Worm (Caenorhabditis elegans) whole organism, L3 larva: ENCODE results near the gene C01G12.7.

ENCODE experiments used
- R02D3.7 ChIP-seq: fragments of 150-350 bp; optimal IDR thresholded peaks from 2 replicates; lab custom pipeline; 2014; ENCODE audit warnings: missing biosample characterization, missing genetic modification characterization
- ZK546.5 ChIP-seq: sonication (generic microtip); optimal IDR thresholded peaks from 2 replicates; lab custom pipeline; 2017; ENCODE audit warnings: missing biosample characterization, missing genetic modification characterization
- aly-2 ChIP-seq: fragments of 150-350 bp; optimal IDR thresholded peaks from 2 replicates; lab custom pipeline; 2014; ENCODE audit warnings: missing biosample characterization, missing genetic modification characterization
- ceh-28 ChIP-seq: fragments of 150-350 bp; optimal IDR thresholded peaks from 2 replicates; lab custom pipeline; 2014; ENCODE audit warnings: missing biosample characterization, missing genetic modification reagents, missing genetic modification characterization
- ceh-82 ChIP-seq: fragments of 150-350 bp; optimal IDR thresholded peaks from 2 replicates; lab custom pipeline; 2014; ENCODE audit warnings: missing biosample characterization, missing genetic modification characterization
- ceh-9 ChIP-seq: sonication (generic microtip); optimal IDR thresholded peaks from 2 replicates; lab custom pipeline; 2018; ENCODE audit warnings: missing biosample characterization, missing genetic modification characterization
- daf-12 ChIP-seq: fragments of 150-350 bp; optimal IDR thresholded peaks from 2 replicates; lab custom pipeline; 2014; ENCODE audit warnings: missing biosample characterization, missing genetic modification reagents, missing genetic modification characterization
- egl-27 ChIP-seq: sonication (generic microtip); optimal IDR thresholded peaks from 4 replicates; lab custom pipeline; 2017; ENCODE audit warnings: missing biosample characterization, missing genetic modification reagents, missing genetic modification characterization
- egl-5 ChIP-seq: fragments of 150-350 bp; optimal IDR thresholded peaks from 2 replicates; lab custom pipeline; 2017; ENCODE audit warnings: missing biosample characterization, missing genetic modification reagents, missing genetic modification characterization, inconsistent platforms
- elt-2 ChIP-seq: sonication (generic microtip); optimal IDR thresholded peaks from 2 replicates; lab custom pipeline; 2016; ENCODE audit warnings: missing genetic modification reagents, mild to moderate bottlenecking, missing genetic modification characterization, missing compliant biosample characterization
- elt-3 ChIP-seq, 3 experiments: fragments of 150-350 bp in 1 of 3; sonication (generic microtip) in 2 of 3; optimal IDR thresholded peaks; 2 replicates in 2 of 3; 4 replicates in 1 of 3; lab custom pipeline; 2014 to 2017; ENCODE audit warnings: missing biosample characterization in 3 of 3, missing genetic modification characterization in 3 of 3
- fkh-10 ChIP-seq: sonication (generic microtip); optimal IDR thresholded peaks from 2 replicates; lab custom pipeline; 2017; ENCODE audit warnings: missing biosample characterization, missing genetic modification reagents, missing genetic modification characterization
- fos-1 ChIP-seq: fragments of 150-350 bp; optimal IDR thresholded peaks from 2 replicates; lab custom pipeline; 2014; ENCODE audit warnings: missing biosample characterization, missing genetic modification characterization
- hmg-11 ChIP-seq: sonication (generic microtip); optimal IDR thresholded peaks from 2 replicates; lab custom pipeline; 2016; ENCODE audit warnings: missing genetic modification characterization, missing compliant biosample characterization
- jun-1 ChIP-seq: fragments of 150-350 bp; optimal IDR thresholded peaks from 2 replicates; lab custom pipeline; 2014; ENCODE audit warnings: missing biosample characterization, missing genetic modification reagents, missing genetic modification characterization
- lin-15B ChIP-seq: fragments of 150-350 bp; optimal IDR thresholded peaks from 2 replicates; lab custom pipeline; 2014; ENCODE audit warnings: missing biosample characterization, missing genetic modification characterization
- lin-39 ChIP-seq: fragments of 150-350 bp; optimal IDR thresholded peaks from 2 replicates; lab custom pipeline; 2018; ENCODE audit warnings: missing biosample characterization, missing genetic modification reagents, missing genetic modification characterization
- lsy-12 ChIP-seq: sonication (generic microtip); optimal IDR thresholded peaks from 2 replicates; lab custom pipeline; 2016; ENCODE audit warnings: mild to moderate bottlenecking, missing genetic modification characterization, missing compliant biosample characterization
- mdl-1 ChIP-seq: fragments of 150-350 bp; optimal IDR thresholded peaks from 2 replicates; lab custom pipeline; 2014; ENCODE audit warnings: missing biosample characterization, missing genetic modification characterization
- nfya-1 ChIP-seq: sonication (generic microtip); optimal IDR thresholded peaks from 2 replicates; lab custom pipeline; 2017; ENCODE audit warnings: missing genetic modification characterization, mild to moderate bottlenecking, missing compliant biosample characterization, antibody characterized with exemption, moderate library complexity; ENCODE audit not compliant: insufficient read depth
- nhr-11 ChIP-seq: fragments of 150-350 bp; optimal IDR thresholded peaks from 2 replicates; lab custom pipeline; 2014; ENCODE audit warnings: missing biosample characterization, missing genetic modification characterization
- nhr-12 ChIP-seq: fragments of 150-350 bp; optimal IDR thresholded peaks from 2 replicates; lab custom pipeline; 2014; ENCODE audit warnings: missing biosample characterization, missing genetic modification characterization
- nhr-23 ChIP-seq: fragments of 150-350 bp; optimal IDR thresholded peaks from 2 replicates; lab custom pipeline; 2014; ENCODE audit warnings: missing biosample characterization, missing genetic modification reagents, missing genetic modification characterization
- nhr-25 ChIP-seq: sonication (generic microtip); optimal IDR thresholded peaks from 2 replicates; lab custom pipeline; 2017; ENCODE audit warnings: missing biosample characterization, missing genetic modification characterization
- nhr-28 ChIP-seq: fragments of 150-350 bp; optimal IDR thresholded peaks from 2 replicates; lab custom pipeline; 2014; ENCODE audit warnings: missing biosample characterization, missing genetic modification characterization
- nhr-43 ChIP-seq: sonication (generic microtip); optimal IDR thresholded peaks from 2 replicates; lab custom pipeline; 2016; ENCODE audit warnings: mild to moderate bottlenecking, missing genetic modification characterization, missing compliant biosample characterization; ENCODE audit not compliant: poor library complexity, severe bottlenecking
- nhr-77 ChIP-seq: fragments of 150-350 bp; optimal IDR thresholded peaks from 2 replicates; lab custom pipeline; 2014; ENCODE audit warnings: missing biosample characterization, missing genetic modification characterization
- pha-4 ChIP-seq: fragments of 150-350 bp; optimal IDR thresholded peaks from 2 replicates; lab custom pipeline; 2014; ENCODE audit warnings: missing biosample characterization, missing genetic modification reagents, missing genetic modification characterization
- pqm-1 ChIP-seq: fragments of 150-350 bp; optimal IDR thresholded peaks from 2 replicates; lab custom pipeline; 2017; ENCODE audit warnings: missing biosample characterization, missing genetic modification characterization, inconsistent platforms
- skn-1 ChIP-seq: fragments of 150-350 bp; optimal IDR thresholded peaks from 2 replicates; lab custom pipeline; 2014; ENCODE audit warnings: missing biosample characterization, missing genetic modification characterization
- snpc-4 ChIP-seq: fragments of 150-350 bp; optimal IDR thresholded peaks from 2 replicates; lab custom pipeline; 2014; ENCODE audit warnings: missing biosample characterization, missing genetic modification characterization
- tbx-2 ChIP-seq: sonication (generic microtip); optimal IDR thresholded peaks from 2 replicates; lab custom pipeline; 2016; ENCODE audit warnings: mild to moderate bottlenecking, missing genetic modification characterization, missing compliant biosample characterization
- zag-1 ChIP-seq: fragments of 150-350 bp; optimal IDR thresholded peaks from 2 replicates; lab custom pipeline; 2014; ENCODE audit warnings: missing biosample characterization, missing genetic modification characterization
- ztf-4 ChIP-seq: fragments of 150-350 bp; optimal IDR thresholded peaks from 2 replicates; lab custom pipeline; 2014; ENCODE audit warnings: missing biosample characterization, missing genetic modification characterization

The C01G12.7 gene

DNA sequence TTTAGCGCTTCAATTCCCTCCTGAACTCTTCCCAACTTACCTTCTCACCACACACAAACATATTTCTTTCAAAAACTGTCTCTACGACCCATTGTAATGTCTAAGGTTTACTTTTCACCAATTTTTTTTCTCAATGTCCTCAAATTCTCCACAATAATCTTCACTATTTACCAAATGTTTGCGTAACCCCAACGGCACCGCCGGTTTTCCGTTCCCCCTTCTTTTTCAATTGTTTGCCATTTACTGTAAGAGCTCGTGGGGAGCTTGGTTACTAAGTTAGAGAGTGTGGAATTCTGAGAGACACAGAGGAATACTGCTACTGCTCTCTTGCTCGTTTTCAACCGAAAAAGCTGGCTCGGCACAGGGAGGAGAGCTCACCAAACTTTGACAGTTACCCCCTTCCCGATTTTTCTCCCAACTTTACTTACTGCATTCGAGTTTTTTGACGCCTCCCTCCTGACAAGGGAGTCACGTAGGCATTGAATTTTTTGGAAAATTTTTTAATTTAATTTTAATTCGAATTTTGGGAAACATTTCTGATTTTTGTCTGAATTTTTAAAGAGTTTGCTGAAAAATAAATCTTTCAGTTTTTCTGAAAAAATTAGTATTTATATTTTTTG lies 21.0 kb downstream of the C01G12.7 start:
- TF ChIP-seq zag-1 (tag; lab: Kevin White, UChicago) (no peak), lin-15B (no peak), pha-4 (tag; lab: Kevin White, UChicago) (peak; percentile 88)

DNA sequence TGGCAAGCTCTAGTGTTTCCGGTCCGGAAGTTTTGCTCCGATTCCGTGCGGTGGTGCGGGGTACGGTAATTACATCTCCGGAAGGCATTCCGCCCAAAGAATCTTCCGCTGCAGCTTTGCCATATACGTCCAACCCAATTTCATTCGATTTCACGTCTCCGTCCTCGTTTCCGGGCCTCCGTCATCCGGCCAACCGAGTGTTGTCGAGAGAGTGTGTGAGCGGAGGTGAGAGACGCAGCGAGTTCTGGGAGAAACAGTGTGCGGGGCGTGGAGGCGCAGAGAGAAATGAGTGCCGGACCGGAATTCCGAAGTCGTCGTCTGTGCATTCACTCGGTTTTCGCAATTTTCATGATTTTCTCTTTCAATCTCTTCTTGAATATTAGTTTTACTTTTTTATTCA lies 22.4 kb downstream of the C01G12.7 start:
- TF ChIP-seq lin-39 (tag; lab: Kevin White, UChicago) (peak; percentile 53), aly-2 (tag; lab: Kevin White, UChicago) (no peak), nfya-1 (tag; lab: Kevin White, UChicago) (peak; percentile 25), R02D3.7 (tag; lab: Kevin White, UChicago) (no peak), ceh-9 (tag; lab: Kevin White, UChicago) (no peak), fkh-10 (GFP tag; lab: Kevin White, UChicago) (peak; percentile 60), zag-1 (tag; lab: Kevin White, UChicago) (no peak), hmg-11 (tag; lab: Kevin White, UChicago) (peak; percentile 56), egl-5 (tag; lab: Kevin White, UChicago) (no peak), pqm-1 (tag; lab: Kevin White, UChicago) (no peak), tbx-2 (tag; lab: Kevin White, UChicago) (peak; percentile 65)
- TF ChIP-seq, all 47 proteins: peak for 5

ce11 chrII:14567811-14568210 lies 23.9 kb downstream of the C01G12.7 start:
- TF ChIP-seq elt-3 (tag; optimal IDR thresholded peaks at IDR 0.05; lab: Kevin White, UChicago) (no peak), ZK546.5 (tag; lab: Kevin White, UChicago) (no peak), hmg-11 (tag; lab: Kevin White, UChicago) (no peak), ztf-4 (tag; lab: Kevin White, UChicago) (no peak), nhr-28 (tag; lab: Kevin White, UChicago) (no peak), R02D3.7 (tag; lab: Kevin White, UChicago) (no peak), fos-1 (no peak), fkh-10 (GFP tag; lab: Kevin White, UChicago) (no peak), nhr-23 (tag; lab: Kevin White, UChicago) (no peak), daf-12 (tag; lab: Kevin White, UChicago) (no peak), nhr-12 (tag; lab: Kevin White, UChicago) (no peak), jun-1 (tag; lab: Kevin White, UChicago) (no peak), nhr-43 (tag; lab: Kevin White, UChicago) (no peak), nfya-1 (tag; lab: Kevin White, UChicago) (no peak)

DNA sequence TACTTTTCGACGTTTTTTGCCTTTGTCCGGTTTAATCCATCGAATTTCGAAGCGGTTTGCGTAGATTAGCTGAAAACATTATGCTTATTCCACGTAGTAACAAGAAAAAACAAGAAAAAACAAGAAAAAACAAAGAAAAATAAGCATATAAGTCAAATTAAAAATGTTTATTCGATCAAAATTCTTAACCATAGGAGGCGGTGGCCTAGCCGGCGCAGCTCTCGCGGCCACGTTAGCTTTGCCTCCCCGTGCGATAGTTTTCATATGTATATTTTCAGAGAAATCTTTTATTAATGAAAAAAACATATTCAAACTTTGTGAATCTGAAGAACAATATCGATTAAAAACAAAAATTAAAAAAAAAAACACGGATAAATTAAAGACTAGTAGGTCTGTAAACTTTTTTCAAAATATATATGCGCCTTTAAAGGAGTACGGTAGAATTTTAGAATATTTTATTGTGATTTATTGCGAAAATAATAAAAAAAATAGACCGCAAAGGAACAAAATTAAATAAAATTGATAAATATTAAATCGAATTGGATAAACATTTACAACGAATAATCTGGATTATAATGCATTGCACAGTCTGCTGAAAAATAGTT lies 27.8 kb downstream of the C01G12.7 start:
- TF ChIP-seq nfya-1 (tag; lab: Kevin White, UChicago): peak; percentile 44

DNA sequence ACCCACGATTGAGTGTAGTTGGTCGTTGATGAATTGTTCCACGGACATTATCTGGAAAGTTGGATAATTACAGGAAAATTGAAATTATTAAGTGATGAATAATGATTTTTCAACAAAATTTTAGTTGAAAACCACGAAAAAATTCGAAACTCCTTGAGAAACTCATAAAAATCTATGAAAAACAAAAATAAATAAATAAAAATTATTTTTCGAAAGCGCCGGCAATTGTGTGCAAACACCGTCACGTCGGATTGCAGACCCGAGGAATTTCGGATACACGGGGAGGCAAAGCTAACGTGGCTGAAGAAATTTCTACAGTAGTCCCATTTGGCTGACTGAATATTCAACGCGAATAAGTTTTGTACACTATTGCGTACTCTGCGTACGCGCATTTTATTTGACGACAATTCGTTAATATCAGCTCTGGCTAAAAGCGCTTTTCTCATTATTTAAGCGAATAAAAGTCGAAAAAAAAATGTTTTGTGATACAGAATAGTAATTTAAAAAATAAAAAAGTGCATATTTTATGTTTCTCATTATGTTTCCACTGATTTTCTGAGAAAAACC lies 30.1 kb downstream of the C01G12.7 start, which contains the start of gene mog-4:
Gene mog-4 (minus strand): TSS at position 51 of the 567 bp plus-strand sequence.
- TF ChIP-seq snpc-4 (tag; lab: Kevin White, UChicago) (peak; percentile 58), mdl-1 (tag; lab: Kevin White, UChicago) (peak; percentile 1), jun-1 (tag; lab: Kevin White, UChicago) (peak; percentile 80), nfya-1 (tag; lab: Kevin White, UChicago) (peak; percentile 89), egl-27 (tag; lab: Kevin White, UChicago) (peak; percentile 31), ceh-28 (tag; lab: Kevin White, UChicago) (peak; percentile 75), nhr-77 (tag; lab: Kevin White, UChicago) (peak; percentile 90), elt-2 (tag; lab: Kevin White, UChicago) (peak; percentile 81), egl-5 (tag; lab: Kevin White, UChicago) (peak; percentile 76), lin-15B (peak; percentile 87), hmg-11 (tag; lab: Kevin White, UChicago) (peak; percentile 86), tbx-2 (tag; lab: Kevin White, UChicago) (peak; percentile 92), nhr-11 (peak; percentile 79), pqm-1 (tag; lab: Kevin White, UChicago) (peak; percentile 68), R02D3.7 (tag; lab: Kevin White, UChicago) (peak; percentile 79), nhr-23 (tag; lab: Kevin White, UChicago) (peak; percentile 93), nhr-25 (tag; lab: Kevin White, UChicago) (peak; percentile 49), fkh-10 (GFP tag; lab: Kevin White, UChicago) (peak; percentile 17), nhr-43 (tag; lab: Kevin White, UChicago) (peak; percentile 98), lsy-12 (peak; percentile 97), pha-4 (tag; lab: Kevin White, UChicago) (peak; percentile 83), skn-1 (tag; lab: Kevin White, UChicago) (peak; percentile 80), ZK546.5 (tag; lab: Kevin White, UChicago) (peak; percentile 42), ceh-82 (tag; lab: Kevin White, UChicago) (peak; percentile 32)
- TF ChIP-seq, all 47 proteins: peak for 24; not testable (repeated sequence) for 23
